Worm (Caenorhabditis elegans) whole organism, mixed stage, embryonic: ENCODE results near the gene F07B10.7.

Source experiments
- lsy-2 ChIP-seq: fragments of 150-350 bp; optimal IDR thresholded peaks from 2 replicates; lab custom pipeline; 2014; ENCODE audit warnings: missing biosample characterization, missing genetic modification characterization
- nhr-76 ChIP-seq: sonication (generic microtip); optimal IDR thresholded peaks from 2 replicates; lab custom pipeline; 2017; ENCODE audit warnings: missing biosample characterization, missing genetic modification characterization
- unc-62 ChIP-seq: fragments of 150-350 bp; optimal IDR thresholded peaks from 2 replicates; lab custom pipeline; 2014; ENCODE audit warnings: missing biosample characterization, missing genetic modification reagents, missing genetic modification characterization
- zip-8 ChIP-seq: fragments of 150-350 bp; optimal IDR thresholded peaks from 2 replicates; lab custom pipeline; 2014; ENCODE audit warnings: missing biosample characterization, missing genetic modification characterization
- ztf-11 ChIP-seq: fragments of 150-350 bp; optimal IDR thresholded peaks from 2 replicates; lab custom pipeline; 2014; ENCODE audit warnings: missing biosample characterization, missing genetic modification characterization

- no peak for TF ChIP-seq lsy-2 (tag; lab: Kevin White, UChicago)
- no peak for TF ChIP-seq nhr-76 (tag; lab: Kevin White, UChicago)
- no peak for TF ChIP-seq unc-62
- no peak for TF ChIP-seq zip-8 (tag; lab: Kevin White, UChicago)
- TF ChIP-seq ztf-11 (tag; lab: Kevin White, UChicago): no peak
These were observed 12.3 kb upstream of the F07B10.7 start, which contains the start of gene clec-223 for ce11 chrV:11272848-11273247.
